Worm (Caenorhabditis elegans) whole organism, L3 larva: ENCODE results near the gene nos-1.

Source experiments
- R02D3.7 ChIP-seq: fragments of 150-350 bp; optimal IDR thresholded peaks from 2 replicates; lab custom pipeline; 2014; ENCODE audit warnings: missing biosample characterization, missing genetic modification characterization
- ZK546.5 ChIP-seq: sonication (generic microtip); optimal IDR thresholded peaks from 2 replicates; lab custom pipeline; 2017; ENCODE audit warnings: missing biosample characterization, missing genetic modification characterization
- aly-2 ChIP-seq: fragments of 150-350 bp; optimal IDR thresholded peaks from 2 replicates; lab custom pipeline; 2014; ENCODE audit warnings: missing biosample characterization, missing genetic modification characterization
- ama-1 ChIP-seq: fragments of 150-350 bp; optimal IDR thresholded peaks from 2 replicates; lab custom pipeline; 2018
- ceh-16 ChIP-seq: sonication (generic microtip); optimal IDR thresholded peaks from 2 replicates; lab custom pipeline; 2017; ENCODE audit warnings: missing biosample characterization, missing genetic modification characterization
- ceh-28 ChIP-seq: fragments of 150-350 bp; optimal IDR thresholded peaks from 2 replicates; lab custom pipeline; 2014; ENCODE audit warnings: missing biosample characterization, missing genetic modification reagents, missing genetic modification characterization
- ceh-82 ChIP-seq: fragments of 150-350 bp; optimal IDR thresholded peaks from 2 replicates; lab custom pipeline; 2014; ENCODE audit warnings: missing biosample characterization, missing genetic modification characterization
- ceh-9 ChIP-seq: sonication (generic microtip); optimal IDR thresholded peaks from 2 replicates; lab custom pipeline; 2018; ENCODE audit warnings: missing biosample characterization, missing genetic modification characterization
- daf-12 ChIP-seq: fragments of 150-350 bp; optimal IDR thresholded peaks from 2 replicates; lab custom pipeline; 2014; ENCODE audit warnings: missing biosample characterization, missing genetic modification reagents, missing genetic modification characterization
- egl-27 ChIP-seq: sonication (generic microtip); optimal IDR thresholded peaks from 4 replicates; lab custom pipeline; 2017; ENCODE audit warnings: missing biosample characterization, missing genetic modification reagents, missing genetic modification characterization
- egl-5 ChIP-seq: fragments of 150-350 bp; optimal IDR thresholded peaks from 2 replicates; lab custom pipeline; 2017; ENCODE audit warnings: missing biosample characterization, missing genetic modification reagents, missing genetic modification characterization, inconsistent platforms
- elt-1 ChIP-seq: fragments of 150-350 bp; optimal IDR thresholded peaks from 2 replicates; lab custom pipeline; 2014; ENCODE audit warnings: missing biosample characterization, missing genetic modification characterization
- elt-2 ChIP-seq: sonication (generic microtip); optimal IDR thresholded peaks from 2 replicates; lab custom pipeline; 2016; ENCODE audit warnings: missing genetic modification reagents, mild to moderate bottlenecking, missing genetic modification characterization, missing compliant biosample characterization
- elt-3 ChIP-seq, 3 experiments: fragments of 150-350 bp in 1 of 3; sonication (generic microtip) in 2 of 3; optimal IDR thresholded peaks; 2 replicates in 2 of 3; 4 replicates in 1 of 3; lab custom pipeline; 2014 to 2017; ENCODE audit warnings: missing biosample characterization in 3 of 3, missing genetic modification characterization in 3 of 3
- fkh-10 ChIP-seq: sonication (generic microtip); optimal IDR thresholded peaks from 2 replicates; lab custom pipeline; 2017; ENCODE audit warnings: missing biosample characterization, missing genetic modification reagents, missing genetic modification characterization
- fkh-2 ChIP-seq: fragments of 150-350 bp; optimal IDR thresholded peaks from 2 replicates; lab custom pipeline; 2014; ENCODE audit warnings: missing biosample characterization, missing genetic modification reagents, missing genetic modification characterization
- fos-1 ChIP-seq: fragments of 150-350 bp; optimal IDR thresholded peaks from 2 replicates; lab custom pipeline; 2014; ENCODE audit warnings: missing biosample characterization, missing genetic modification characterization
- hmg-11 ChIP-seq: sonication (generic microtip); optimal IDR thresholded peaks from 2 replicates; lab custom pipeline; 2016; ENCODE audit warnings: missing genetic modification characterization, missing compliant biosample characterization
- jun-1 ChIP-seq: fragments of 150-350 bp; optimal IDR thresholded peaks from 2 replicates; lab custom pipeline; 2014; ENCODE audit warnings: missing biosample characterization, missing genetic modification reagents, missing genetic modification characterization
- lin-15B ChIP-seq: fragments of 150-350 bp; optimal IDR thresholded peaks from 2 replicates; lab custom pipeline; 2014; ENCODE audit warnings: missing biosample characterization, missing genetic modification characterization
- lin-39 ChIP-seq: fragments of 150-350 bp; optimal IDR thresholded peaks from 2 replicates; lab custom pipeline; 2018; ENCODE audit warnings: missing biosample characterization, missing genetic modification reagents, missing genetic modification characterization
- lsy-12 ChIP-seq: sonication (generic microtip); optimal IDR thresholded peaks from 2 replicates; lab custom pipeline; 2016; ENCODE audit warnings: mild to moderate bottlenecking, missing genetic modification characterization, missing compliant biosample characterization
- mdl-1 ChIP-seq: fragments of 150-350 bp; optimal IDR thresholded peaks from 2 replicates; lab custom pipeline; 2014; ENCODE audit warnings: missing biosample characterization, missing genetic modification characterization
- mml-1 ChIP-seq: fragments of 150-350 bp; sonication (generic microtip); optimal IDR thresholded peaks from 3 replicates; lab custom pipeline; 2014; ENCODE audit warnings: missing biosample characterization, missing genetic modification characterization
- nfya-1 ChIP-seq: sonication (generic microtip); optimal IDR thresholded peaks from 2 replicates; lab custom pipeline; 2017; ENCODE audit warnings: missing genetic modification characterization, mild to moderate bottlenecking, missing compliant biosample characterization, antibody characterized with exemption, moderate library complexity; ENCODE audit not compliant: insufficient read depth
- nhr-11 ChIP-seq: fragments of 150-350 bp; optimal IDR thresholded peaks from 2 replicates; lab custom pipeline; 2014; ENCODE audit warnings: missing biosample characterization, missing genetic modification characterization
- nhr-12 ChIP-seq: fragments of 150-350 bp; optimal IDR thresholded peaks from 2 replicates; lab custom pipeline; 2014; ENCODE audit warnings: missing biosample characterization, missing genetic modification characterization
- nhr-23 ChIP-seq: fragments of 150-350 bp; optimal IDR thresholded peaks from 2 replicates; lab custom pipeline; 2014; ENCODE audit warnings: missing biosample characterization, missing genetic modification reagents, missing genetic modification characterization
- nhr-237 ChIP-seq: fragments of 150-350 bp; optimal IDR thresholded peaks from 2 replicates; lab custom pipeline; 2014; ENCODE audit warnings: missing biosample characterization, missing genetic modification characterization
- nhr-25 ChIP-seq: sonication (generic microtip); optimal IDR thresholded peaks from 2 replicates; lab custom pipeline; 2017; ENCODE audit warnings: missing biosample characterization, missing genetic modification characterization
- nhr-28 ChIP-seq: fragments of 150-350 bp; optimal IDR thresholded peaks from 2 replicates; lab custom pipeline; 2014; ENCODE audit warnings: missing biosample characterization, missing genetic modification characterization
- nhr-43 ChIP-seq: sonication (generic microtip); optimal IDR thresholded peaks from 2 replicates; lab custom pipeline; 2016; ENCODE audit warnings: mild to moderate bottlenecking, missing genetic modification characterization, missing compliant biosample characterization; ENCODE audit not compliant: poor library complexity, severe bottlenecking
- nhr-67 ChIP-seq: fragments of 150-350 bp; optimal IDR thresholded peaks from 2 replicates; lab custom pipeline; 2014; ENCODE audit warnings: missing biosample characterization, missing genetic modification characterization
- nhr-76 ChIP-seq: fragments of 150-350 bp; sonication (generic microtip); optimal IDR thresholded peaks from 5 replicates; lab custom pipeline; 2014; ENCODE audit warnings: missing biosample characterization, missing genetic modification characterization
- nhr-77 ChIP-seq: fragments of 150-350 bp; optimal IDR thresholded peaks from 2 replicates; lab custom pipeline; 2014; ENCODE audit warnings: missing biosample characterization, missing genetic modification characterization
- pha-4 ChIP-seq: fragments of 150-350 bp; optimal IDR thresholded peaks from 2 replicates; lab custom pipeline; 2014; ENCODE audit warnings: missing biosample characterization, missing genetic modification reagents, missing genetic modification characterization
- pqm-1 ChIP-seq: fragments of 150-350 bp; optimal IDR thresholded peaks from 2 replicates; lab custom pipeline; 2017; ENCODE audit warnings: missing biosample characterization, missing genetic modification characterization, inconsistent platforms
- sea-2 ChIP-seq: fragments of 150-350 bp; sonication (generic microtip); optimal IDR thresholded peaks from 4 replicates; lab custom pipeline; 2014; ENCODE audit warnings: missing biosample characterization, missing genetic modification reagents, missing genetic modification characterization
- skn-1 ChIP-seq: fragments of 150-350 bp; optimal IDR thresholded peaks from 2 replicates; lab custom pipeline; 2014; ENCODE audit warnings: missing biosample characterization, missing genetic modification characterization
- snpc-4 ChIP-seq: fragments of 150-350 bp; optimal IDR thresholded peaks from 2 replicates; lab custom pipeline; 2014; ENCODE audit warnings: missing biosample characterization, missing genetic modification characterization
- tbx-2 ChIP-seq: sonication (generic microtip); optimal IDR thresholded peaks from 2 replicates; lab custom pipeline; 2016; ENCODE audit warnings: mild to moderate bottlenecking, missing genetic modification characterization, missing compliant biosample characterization
- unc-39 ChIP-seq: sonication (generic microtip); optimal IDR thresholded peaks from 4 replicates; lab custom pipeline; 2017; ENCODE audit warnings: missing biosample characterization, missing genetic modification characterization
- zag-1 ChIP-seq: fragments of 150-350 bp; optimal IDR thresholded peaks from 2 replicates; lab custom pipeline; 2014; ENCODE audit warnings: missing biosample characterization, missing genetic modification characterization
- ztf-11 ChIP-seq: fragments of 150-350 bp; optimal IDR thresholded peaks from 2 replicates; lab custom pipeline; 2014; ENCODE audit warnings: missing biosample characterization, missing genetic modification characterization
- ztf-4 ChIP-seq: fragments of 150-350 bp; optimal IDR thresholded peaks from 2 replicates; lab custom pipeline; 2014; ENCODE audit warnings: missing biosample characterization, missing genetic modification characterization

nos-1 gene

ce11 chrII:10950107-10950679 lies 2.8 kb downstream of the nos-1 start, which contains the start of gene gst-5:
TSS of gene gst-5 (plus strand) at chrII:10950352.
- TF ChIP-seq nhr-67 (tag; lab: Kevin White, UChicago) (no peak), R02D3.7 (tag; lab: Kevin White, UChicago) (no peak), tbx-2 (tag; lab: Kevin White, UChicago) (no peak), nhr-237 (tag; lab: Kevin White, UChicago) (no peak), nhr-11 (tag; lab: Kevin White, UChicago) (peak; percentile 67), egl-27 (tag; lab: Kevin White, UChicago) (no peak), unc-39 (tag; lab: Kevin White, UChicago) (no peak), nhr-76 (no peak), egl-5 (tag; lab: Kevin White, UChicago) (no peak), fos-1 (no peak), nhr-77 (no peak), ceh-28 (tag; lab: Kevin White, UChicago) (no peak), nhr-43 (tag; lab: Kevin White, UChicago) (no peak), zag-1 (tag; lab: Kevin White, UChicago) (no peak), skn-1 (tag; lab: Kevin White, UChicago) (peak; percentile 61), fkh-10 (no peak), snpc-4 (tag; lab: Kevin White, UChicago) (no peak), daf-12 (tag; lab: Kevin White, UChicago) (no peak), sea-2 (no peak), nhr-12 (tag; lab: Kevin White, UChicago) (no peak), fkh-2 (no peak), lin-15B (tag; lab: Kevin White, UChicago) (peak; percentile 15), ceh-16 (tag; lab: Kevin White, UChicago) (no peak), nhr-23 (tag; lab: Kevin White, UChicago) (peak; percentile 30), lsy-12 (tag; lab: Kevin White, UChicago) (no peak), lin-39 (tag; lab: Kevin White, UChicago) (no peak), aly-2 (tag; lab: Kevin White, UChicago) (no peak), elt-2 (tag; lab: Kevin White, UChicago) (peak; percentile 33), pqm-1 (tag; lab: Kevin White, UChicago) (peak; percentile 17), nfya-1 (tag; lab: Kevin White, UChicago) (peak; percentile 39), ama-1 (lab: Kevin White, UChicago) (peak; percentile 21), hmg-11 (tag; lab: Kevin White, UChicago) (peak; percentile 9), ceh-82 (tag; lab: Kevin White, UChicago) (no peak), ZK546.5 (tag; lab: Kevin White, UChicago) (no peak), jun-1 (no peak), ceh-9 (tag; lab: Kevin White, UChicago) (no peak), mml-1 (tag; lab: Kevin White, UChicago) (no peak), pha-4 (peak; percentile 89), ztf-4 (tag; lab: Kevin White, UChicago) (no peak), ztf-11 (tag; lab: Kevin White, UChicago) (no peak), nhr-25 (no peak), elt-3 (tag; optimal IDR thresholded peaks at IDR 0.05; lab: Kevin White, UChicago) (no peak), nhr-28 (tag; lab: Kevin White, UChicago) (no peak), elt-1 (tag; lab: Kevin White, UChicago) (no peak), mdl-1 (no peak)

- TF ChIP-seq elt-2 (tag; lab: Kevin White, UChicago), result peak; percentile 56
- TF ChIP-seq elt-1 (tag; lab: Kevin White, UChicago), result no peak
These were observed 3.6 kb downstream of the nos-1 start for ce11 chrII:10949383-10949782.
